Worm (Caenorhabditis elegans): ENCODE results near the gene K09E9.3.
A peak's percentile ranks its signal among the peaks of the same experiment; 100 is the strongest.

ce11 chrX:15600512-15601117 lies 13.0 kb downstream of the K09E9.3 start, which contains the start of gene ent-2:
- TF ChIP-seq unc-62 (GFP tag; optimal IDR thresholded peaks at IDR 0.05) (no peak), ceh-82 (tag; optimal IDR thresholded peaks at IDR 0.05) (no peak), snpc-4 (tag; optimal IDR thresholded peaks at IDR 0.05) (no peak), elt-3 (tag; optimal IDR thresholded peaks at IDR 0.05) (no peak), crh-2 (tag; optimal IDR thresholded peaks at IDR 0.05) (peak; percentile 40), ama-1 (optimal IDR thresholded peaks at IDR 0.05) (no peak), fos-1 (tag; optimal IDR thresholded peaks at IDR 0.05) (no peak), nhr-237 (tag; optimal IDR thresholded peaks at IDR 0.05) (no peak), nhr-77 (tag; optimal IDR thresholded peaks at IDR 0.05) (no peak), nhr-6 (tag; optimal IDR thresholded peaks at IDR 0.05) (no peak), ztf-11 (tag; optimal IDR thresholded peaks at IDR 0.05) (no peak), F13H6.1 (tag; optimal IDR thresholded peaks at IDR 0.05) (no peak)
